Worm (Caenorhabditis elegans) whole organism, late embryonic: ENCODE results near the gene zhp-4.

Experiments used
- K02D7.2 ChIP-seq: sonication (generic microtip); optimal IDR thresholded peaks from 2 replicates; lab custom pipeline; 2017; ENCODE audit warnings: mild to moderate bottlenecking, missing genetic modification characterization, missing compliant biosample characterization
- hlh-13 ChIP-seq: fragments of 200-800 bp; sonication (Bioruptor generic); optimal IDR thresholded peaks from 2 replicates; lab custom pipeline; 2018; ENCODE audit warnings: mild to moderate bottlenecking, missing genetic modification characterization, missing compliant biosample characterization
- lin-11 ChIP-seq: fragments of 200-800 bp; sonication (Bioruptor generic); optimal IDR thresholded peaks from 2 replicates; lab custom pipeline; 2018; ENCODE audit warnings: mild to moderate bottlenecking, missing genetic modification characterization, missing compliant biosample characterization
- pax-1 ChIP-seq: fragments of 150-350 bp; optimal IDR thresholded peaks from 2 replicates; lab custom pipeline; 2014; ENCODE audit warnings: missing biosample characterization, missing genetic modification characterization
- unc-55 ChIP-seq: sonication (generic microtip); optimal IDR thresholded peaks from 2 replicates; lab custom pipeline; 2017; ENCODE audit warnings: missing biosample characterization, missing genetic modification reagents, missing genetic modification characterization

zhp-4 gene

ce11 chrV:19049140-19050092 is 52.2 kb downstream of the zhp-4 start:
- TF ChIP-seq K02D7.2 (tag; lab: Kevin White, UChicago) (no peak), hlh-13 (no peak), pax-1 (tag; lab: Kevin White, UChicago) (no peak), lin-11 (tag; lab: Kevin White, UChicago) (no peak), unc-55 (GFP tag; lab: Kevin White, UChicago) (no peak)
